Worm (Caenorhabditis elegans) whole organism, young adult: ENCODE measurements around the gene msp-40.

Experiments
- F39B2.1 ChIP-seq: fragments of 200-800 bp; sonication (Bioruptor generic); IDR thresholded peaks from 2 replicates; pipeline ENCODE4 v1.3.6; 2022; ENCODE audit warnings: missing genetic modification reagents, missing genetic modification characterization, missing compliant biosample characterization
- K11D2.4 ChIP-seq: fragments of 200-800 bp; sonication (Bioruptor generic); IDR thresholded peaks from 2 replicates; pipeline ENCODE4 v1.3.6; 2022; ENCODE audit warnings: missing genetic modification reagents, missing genetic modification characterization, missing compliant biosample characterization
- Y53G8AR.9 ChIP-seq: fragments of 200-800 bp; sonication (Bioruptor generic); conservative IDR thresholded peaks from 2 replicates; pipeline ENCODE4 v1.3.6; 2022; ENCODE audit warnings: missing genetic modification reagents, missing genetic modification characterization, missing compliant biosample characterization
- die-1 ChIP-seq: sonication (generic microtip); optimal IDR thresholded peaks from 2 replicates; lab custom pipeline; 2016; ENCODE audit warnings: missing genotype, mild to moderate bottlenecking, missing genetic modification characterization, missing compliant biosample characterization
- dox-1 ChIP-seq: fragments of 200-800 bp; sonication (Bioruptor generic); IDR thresholded peaks from 2 replicates; pipeline ENCODE4 v1.3.6; 2022; ENCODE audit warnings: missing genetic modification reagents, missing genetic modification characterization, missing compliant biosample characterization
- dpl-1 ChIP-seq: fragments of 150-350 bp; optimal IDR thresholded peaks from 2 replicates; lab custom pipeline; 2014; ENCODE audit warnings: missing biosample characterization, missing genetic modification reagents, missing genetic modification characterization
- hsf-1 ChIP-seq: fragments of 200-800 bp; sonication (Bioruptor generic); IDR thresholded peaks from 2 replicates; pipeline ENCODE4 v1.3.6; 2022; ENCODE audit warnings: missing genetic modification reagents, missing genetic modification characterization, missing compliant biosample characterization
- lag-1 ChIP-seq: fragments of 200-800 bp; sonication (Bioruptor generic); IDR thresholded peaks from 2 replicates; pipeline ENCODE4 v1.3.6; 2022; ENCODE audit warnings: missing genetic modification reagents, missing genetic modification characterization, missing compliant biosample characterization
- snpc-1.3 ChIP-seq: sonication (generic microtip); optimal IDR thresholded peaks from 2 replicates; lab custom pipeline; 2017; ENCODE audit warnings: missing genetic modification characterization, mild to moderate bottlenecking, missing compliant biosample characterization, antibody characterized with exemption, moderate library complexity, missing genotype, missing genetic modification reagents; ENCODE audit not compliant: insufficient read depth
- snpc-4 ChIP-seq, 5 experiments: fragments of 150-350 bp in 1 of 5; sonication (generic microtip) in 4 of 5; optimal IDR thresholded peaks; 2 replicates each; lab custom pipeline; 2014 to 2018; ENCODE audit warnings: missing genetic modification characterization in 5 of 5, missing biosample characterization in 3 of 5, antibody characterized with exemption in 2 of 5, mild to moderate bottlenecking in 2 of 5, missing compliant biosample characterization in 2 of 5, missing genotype in 2 of 5, moderate library complexity in 2 of 5, missing genetic modification reagents in 1 of 5
- unc-130 ChIP-seq: sonication (generic microtip); optimal IDR thresholded peaks from 2 replicates; lab custom pipeline; 2016; ENCODE audit warnings: missing genetic modification reagents, missing genetic modification characterization, missing compliant biosample characterization
- unc-62 ChIP-seq: fragments of 150-350 bp; optimal IDR thresholded peaks from 2 replicates; lab custom pipeline; 2014; ENCODE audit warnings: missing biosample characterization, missing genetic modification reagents, missing genetic modification characterization
- zim-3 ChIP-seq: sonication (generic microtip); optimal IDR thresholded peaks from 2 replicates; lab custom pipeline; 2017; ENCODE audit warnings: mild to moderate bottlenecking, missing genetic modification characterization, moderate library complexity, missing compliant biosample characterization

DNA sequence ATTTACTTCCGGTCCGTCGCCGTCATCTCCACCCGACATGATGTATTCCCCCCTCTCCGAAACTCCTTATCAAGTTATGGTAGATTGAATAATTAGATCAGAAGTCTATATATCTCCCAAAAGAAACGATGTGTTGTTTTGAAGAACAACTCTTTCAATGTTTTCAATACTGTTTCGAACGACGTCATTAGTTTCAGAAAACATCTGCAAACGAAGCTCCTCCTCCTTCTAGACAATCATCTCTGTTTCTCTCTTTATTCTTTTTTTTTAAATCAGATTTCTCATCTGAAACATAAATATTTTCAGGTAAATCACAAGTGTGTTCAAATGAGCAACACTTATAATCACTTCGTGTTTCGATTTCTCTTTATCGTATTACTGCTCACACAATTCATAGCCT is 24.7 kb downstream of the msp-40 start, which contains the start of gene T23B7.3:
- TF ChIP-seq dpl-1 (GFP tag; lab: Kevin White, UChicago) (no peak), lag-1 (GFP tag; lab: Robert Waterston, UW) (no peak), K11D2.4 (GFP tag; lab: Robert Waterston, UW) (no peak), snpc-4 (GFP tag; optimal IDR thresholded peaks at IDR 0.05; lab: Kevin White, UChicago) (no peak), snpc-4 (tag; optimal IDR thresholded peaks at IDR 0.05; lab: Kevin White, UChicago) (no peak), zim-3 (tag; lab: Kevin White, UChicago) (no peak), dox-1 (GFP tag; lab: Robert Waterston, UW) (no peak), F39B2.1 (GFP tag; lab: Robert Waterston, UW) (no peak), unc-130 (GFP tag; lab: Kevin White, UChicago) (no peak), Y53G8AR.9 (GFP tag; lab: Robert Waterston, UW) (no peak), unc-62 (GFP tag; lab: Kevin White, UChicago) (no peak), die-1 (tag; lab: Kevin White, UChicago) (no peak), snpc-1.3 (tag; lab: Kevin White, UChicago) (no peak), hsf-1 (GFP tag; lab: Robert Waterston, UW) (no peak)
